Worm (Caenorhabditis elegans): ENCODE results near the gene daf-18.

daf-18 gene

DNA sequence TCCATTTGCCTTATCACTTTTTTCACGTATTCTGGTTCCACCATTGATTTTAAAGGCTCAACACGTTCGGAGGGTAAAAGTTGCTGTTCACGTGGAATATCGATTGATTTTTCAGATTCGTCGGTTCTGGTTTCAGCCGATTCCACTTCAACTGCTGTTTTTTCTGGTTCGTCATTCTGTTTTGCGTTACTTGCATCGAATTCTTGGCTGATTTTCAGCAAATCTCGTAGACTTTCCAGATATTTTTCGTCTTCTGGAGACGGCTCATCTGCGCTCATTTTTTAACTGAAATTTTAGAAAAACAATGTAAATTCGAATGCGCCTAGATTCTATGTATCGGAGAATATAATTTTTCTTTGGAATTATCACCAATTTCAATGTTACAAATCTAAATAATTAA lies 5.3 kb downstream of the daf-18 start, which contains the start of gene eri-1:
eri-1 (minus strand) TSS at position 285 of the 400 bp plus-strand sequence.
- no peak for TF ChIP-seq ztf-11 (tag; optimal IDR thresholded peaks at IDR 0.05)

DNA sequence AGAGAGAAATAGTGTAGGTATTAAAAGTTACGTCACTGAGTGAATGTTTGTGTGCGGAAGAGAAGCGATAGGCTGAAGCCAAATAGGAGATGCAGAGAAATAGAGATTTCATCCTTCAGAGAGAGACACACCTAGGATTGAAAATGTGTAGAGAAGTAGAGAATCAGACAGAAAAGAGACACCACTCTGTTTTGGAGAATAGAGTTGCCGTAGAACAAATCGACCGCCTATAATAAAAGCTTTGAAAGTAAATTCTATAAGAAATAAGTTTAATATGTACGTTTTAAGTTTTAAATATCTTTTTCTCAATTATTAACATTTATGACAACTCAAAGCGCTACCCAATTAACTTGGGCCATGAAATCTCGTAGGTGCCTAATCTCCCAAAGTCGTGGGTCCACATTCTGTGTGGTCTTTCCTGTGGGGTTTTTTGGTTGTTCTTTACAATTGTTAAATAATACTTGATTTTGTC lies 14.5 kb downstream of the daf-18 start, which contains the start of gene T07A9.12:
T07A9.12 (plus strand) TSS at position 448 of the 472 bp plus-strand sequence.
- TF ChIP-seq ceh-82 (tag; optimal IDR thresholded peaks at IDR 0.05): no peak
- no peak for TF ChIP-seq lin-39 (tag; optimal IDR thresholded peaks at IDR 0.05)
- no peak for TF ChIP-seq alr-1 (tag; optimal IDR thresholded peaks at IDR 0.05)
- TF ChIP-seq Y55F3AM.14 (GFP tag; optimal IDR thresholded peaks at IDR 0.05): no peak
- no peak for TF ChIP-seq ztf-1 (GFP tag; conservative IDR thresholded peaks at IDR 0.05)
- TF ChIP-seq lsy-2 (tag; optimal IDR thresholded peaks at IDR 0.05): peak; percentile 51 to 86
- TF ChIP-seq crh-2 (tag; optimal IDR thresholded peaks at IDR 0.05): peak; percentile 91
- no peak for TF ChIP-seq nhr-11 (tag; optimal IDR thresholded peaks at IDR 0.05)
- peak; percentile 77 for TF ChIP-seq fos-1 (tag; optimal IDR thresholded peaks at IDR 0.05)
- peak; percentile 32 for TF ChIP-seq blmp-1 (tag; optimal IDR thresholded peaks at IDR 0.05; ENCODE audit: insufficient read depth)
- TF ChIP-seq lin-13 (GFP tag; optimal IDR thresholded peaks at IDR 0.05): peak; percentile 79
- no peak for TF ChIP-seq mbf-1 (tag; optimal IDR thresholded peaks at IDR 0.05)
- TF ChIP-seq F13H6.1 (tag; optimal IDR thresholded peaks at IDR 0.05): peak; percentile 80
- peak; percentile 64 for TF ChIP-seq nhr-21 (tag; optimal IDR thresholded peaks at IDR 0.05)
- TF ChIP-seq elt-1 (tag; optimal IDR thresholded peaks at IDR 0.05): no peak
- TF ChIP-seq mab-5 (tag; optimal IDR thresholded peaks at IDR 0.05): no peak
- TF ChIP-seq nhr-23 (tag; optimal IDR thresholded peaks at IDR 0.05): no peak
- TF ChIP-seq ztf-11 (tag; optimal IDR thresholded peaks at IDR 0.05): no peak
- TF ChIP-seq unc-39 (tag; optimal IDR thresholded peaks at IDR 0.05): no peak
- TF ChIP-seq snpc-4 (tag; optimal IDR thresholded peaks at IDR 0.05): no peak
- no peak for TF ChIP-seq lin-11 (tag; optimal IDR thresholded peaks at IDR 0.05)
- no peak for TF ChIP-seq ceh-16 (tag; optimal IDR thresholded peaks at IDR 0.05)
- TF ChIP-seq dmd-4 (tag; optimal IDR thresholded peaks at IDR 0.05): no peak
- TF ChIP-seq nhr-77 (tag; optimal IDR thresholded peaks at IDR 0.05): no peak
- peak; percentile 47 for TF ChIP-seq sem-4 (tag; optimal IDR thresholded peaks at IDR 0.05)
- TF ChIP-seq ama-1 (optimal IDR thresholded peaks at IDR 0.05): no peak
- TF ChIP-seq sma-9 (GFP tag; optimal IDR thresholded peaks at IDR 0.05): peak; percentile 81
- TF ChIP-seq sma-9 (tag; optimal IDR thresholded peaks at IDR 0.05): no peak
- peak; percentile 77 for TF ChIP-seq unc-55 (GFP tag; optimal IDR thresholded peaks at IDR 0.05)
- TF ChIP-seq ZK546.5 (tag; optimal IDR thresholded peaks at IDR 0.05): no peak
- peak; percentile 41 for TF ChIP-seq gmeb-1 (tag; optimal IDR thresholded peaks at IDR 0.05)
- peak; percentile 83 for TF ChIP-seq nhr-129 (tag; optimal IDR thresholded peaks at IDR 0.05)
- no peak for TF ChIP-seq zag-1 (tag; optimal IDR thresholded peaks at IDR 0.05)
- peak; percentile 79 for TF ChIP-seq sma-3 (GFP tag; optimal IDR thresholded peaks at IDR 0.05)
- TF ChIP-seq ztf-4 (tag; optimal IDR thresholded peaks at IDR 0.05): no peak
- no peak for TF ChIP-seq mdl-1 (tag; optimal IDR thresholded peaks at IDR 0.05)
- TF ChIP-seq peb-1 (tag; optimal IDR thresholded peaks at IDR 0.05): no peak
- peak; percentile 9 for TF ChIP-seq egl-27 (tag; optimal IDR thresholded peaks at IDR 0.05)
- TF ChIP-seq elt-3 (tag; optimal IDR thresholded peaks at IDR 0.05): no peak
- no peak for TF ChIP-seq aly-2 (tag; optimal IDR thresholded peaks at IDR 0.05)
- no peak for TF ChIP-seq unc-62 (GFP tag; optimal IDR thresholded peaks at IDR 0.05)
- no peak for TF ChIP-seq nhr-10 (tag; optimal IDR thresholded peaks at IDR 0.05)
- TF ChIP-seq C34F6.9 (tag; optimal IDR thresholded peaks at IDR 0.05): peak; percentile 81
- peak; percentile 64 for TF ChIP-seq nhr-6 (tag; optimal IDR thresholded peaks at IDR 0.05)
- no peak for TF ChIP-seq nhr-237 (tag; optimal IDR thresholded peaks at IDR 0.05)
- TF ChIP-seq skn-1 (tag; optimal IDR thresholded peaks at IDR 0.05): no peak
- TF ChIP-seq nhr-12 (tag; optimal IDR thresholded peaks at IDR 0.05): no peak
- TF ChIP-seq nhr-25 (tag; optimal IDR thresholded peaks at IDR 0.05): peak; percentile 79
- TF ChIP-seq R02D3.7 (tag; optimal IDR thresholded peaks at IDR 0.05): no peak

All from whole organism, L2 larva.